Worm (Caenorhabditis elegans) whole organism, mixed stage, embryonic: ENCODE measurements around the gene T26H5.10.

Experiments
- M03D4.4 ChIP-seq: sonication (generic microtip); optimal IDR thresholded peaks from 2 replicates; lab custom pipeline; 2017; ENCODE audit warnings: mild to moderate bottlenecking, missing genetic modification characterization, missing compliant biosample characterization
- bed-3 ChIP-seq: fragments of 200-800 bp; sonication (Bioruptor generic); optimal IDR thresholded peaks from 3 replicates; lab custom pipeline; 2018; ENCODE audit warnings: mild to moderate bottlenecking, missing genetic modification characterization, moderate library complexity, missing compliant biosample characterization
- blmp-1 ChIP-seq: fragments of 150-350 bp; optimal IDR thresholded peaks from 2 replicates; lab custom pipeline; 2014; ENCODE audit warnings: missing biosample characterization, missing genetic modification characterization
- ceh-39 ChIP-seq: fragments of 150-350 bp; optimal IDR thresholded peaks from 2 replicates; lab custom pipeline; 2014; ENCODE audit warnings: missing biosample characterization, missing genetic modification characterization
- ceh-43 ChIP-seq: fragments of 200-800 bp; sonication (Bioruptor generic); optimal IDR thresholded peaks from 2 replicates; lab custom pipeline; 2018; ENCODE audit warnings: mild to moderate bottlenecking, missing genetic modification characterization, moderate library complexity, missing compliant biosample characterization
- ces-1 ChIP-seq: fragments of 150-350 bp; optimal IDR thresholded peaks from 2 replicates; lab custom pipeline; 2014; ENCODE audit warnings: missing biosample characterization, missing genetic modification reagents, missing genetic modification characterization
- cnd-1 ChIP-seq: fragments of 200-800 bp; sonication (Bioruptor generic); optimal IDR thresholded peaks from 2 replicates; lab custom pipeline; 2018; ENCODE audit warnings: mild to moderate bottlenecking, missing genetic modification characterization, missing compliant biosample characterization
- drap-1 ChIP-seq: fragments of 200-800 bp; sonication (Bioruptor generic); optimal IDR thresholded peaks from 3 replicates; lab custom pipeline; 2018; ENCODE audit warnings: mild to moderate bottlenecking, missing genetic modification characterization, missing compliant biosample characterization
- elt-1 ChIP-seq: sonication (generic microtip); optimal IDR thresholded peaks from 2 replicates; lab custom pipeline; 2017; ENCODE audit warnings: missing genetic modification characterization, mild to moderate bottlenecking, missing compliant biosample characterization, antibody characterized with exemption, moderate library complexity, borderline replicate concordance; ENCODE audit not compliant: insufficient read depth
- elt-3 ChIP-seq: fragments of 150-350 bp; optimal IDR thresholded peaks from 2 replicates; lab custom pipeline; 2014; ENCODE audit warnings: missing biosample characterization, missing genetic modification characterization
- flh-1 ChIP-seq: fragments of 200-800 bp; sonication (Bioruptor generic); optimal IDR thresholded peaks from 2 replicates; lab custom pipeline; 2018; ENCODE audit warnings: mild to moderate bottlenecking, missing genetic modification characterization, moderate library complexity, missing compliant biosample characterization
- ham-2 ChIP-seq: fragments of 200-800 bp; sonication (Bioruptor generic); optimal IDR thresholded peaks from 2 replicates; lab custom pipeline; 2018; ENCODE audit warnings: mild to moderate bottlenecking, missing genetic modification characterization, missing compliant biosample characterization
- lin-13 ChIP-seq: fragments of 150-350 bp; optimal IDR thresholded peaks from 2 replicates; lab custom pipeline; 2014; ENCODE audit warnings: missing biosample characterization, missing genetic modification characterization
- lin-32 ChIP-seq: fragments of 200-800 bp; sonication (Bioruptor generic); optimal IDR thresholded peaks from 2 replicates; lab custom pipeline; 2018; ENCODE audit warnings: mild to moderate bottlenecking, missing genetic modification characterization, missing compliant biosample characterization
- lsy-2 ChIP-seq: fragments of 150-350 bp; optimal IDR thresholded peaks from 2 replicates; lab custom pipeline; 2014; ENCODE audit warnings: missing biosample characterization, missing genetic modification characterization
- mab-5 ChIP-seq: fragments of 150-350 bp; optimal IDR thresholded peaks from 2 replicates; lab custom pipeline; 2014; ENCODE audit warnings: missing biosample characterization, missing genetic modification characterization
- mep-1 ChIP-seq: fragments of 150-350 bp; optimal IDR thresholded peaks from 2 replicates; lab custom pipeline; 2017; ENCODE audit warnings: missing biosample characterization, missing genetic modification reagents, missing genetic modification characterization, inconsistent platforms
- nhr-2 ChIP-seq: fragments of 150-350 bp; optimal IDR thresholded peaks from 2 replicates; lab custom pipeline; 2014; ENCODE audit warnings: missing biosample characterization, missing genetic modification characterization
- nhr-237 ChIP-seq: fragments of 150-350 bp; optimal IDR thresholded peaks from 2 replicates; lab custom pipeline; 2014; ENCODE audit warnings: missing biosample characterization, missing genetic modification characterization
- nhr-28 ChIP-seq: fragments of 150-350 bp; optimal IDR thresholded peaks from 2 replicates; lab custom pipeline; 2014; ENCODE audit warnings: missing biosample characterization, missing genetic modification characterization
- nhr-76 ChIP-seq: sonication (generic microtip); optimal IDR thresholded peaks from 2 replicates; lab custom pipeline; 2017; ENCODE audit warnings: missing biosample characterization, missing genetic modification characterization
- pha-4 ChIP-seq: fragments of 150-350 bp; optimal IDR thresholded peaks from 2 replicates; lab custom pipeline; 2018; ENCODE audit warnings: missing biosample characterization, missing genetic modification reagents, missing genetic modification characterization
- sem-2 ChIP-seq: fragments of 200-800 bp; sonication (Bioruptor generic); optimal IDR thresholded peaks from 2 replicates; lab custom pipeline; 2018; ENCODE audit warnings: mild to moderate bottlenecking, missing genetic modification characterization, missing compliant biosample characterization
- sptf-1 ChIP-seq: sonication (generic microtip); optimal IDR thresholded peaks from 2 replicates; lab custom pipeline; 2017; ENCODE audit warnings: mild to moderate bottlenecking, missing genetic modification characterization, moderate library complexity, missing compliant biosample characterization
- tbx-8 ChIP-seq: fragments of 200-800 bp; sonication (Bioruptor generic); optimal IDR thresholded peaks from 2 replicates; lab custom pipeline; 2018; ENCODE audit warnings: mild to moderate bottlenecking, missing genetic modification characterization, moderate library complexity, missing compliant biosample characterization
- unc-39 ChIP-seq: fragments of 150-350 bp; optimal IDR thresholded peaks from 2 replicates; lab custom pipeline; 2014; ENCODE audit warnings: missing biosample characterization, missing genetic modification characterization
- unc-62 ChIP-seq: fragments of 150-350 bp; optimal IDR thresholded peaks from 2 replicates; lab custom pipeline; 2014; ENCODE audit warnings: missing biosample characterization, missing genetic modification reagents, missing genetic modification characterization
- zip-8 ChIP-seq: fragments of 150-350 bp; optimal IDR thresholded peaks from 2 replicates; lab custom pipeline; 2014; ENCODE audit warnings: missing biosample characterization, missing genetic modification characterization
- ztf-11 ChIP-seq: fragments of 150-350 bp; optimal IDR thresholded peaks from 2 replicates; lab custom pipeline; 2014; ENCODE audit warnings: missing biosample characterization, missing genetic modification characterization

T26H5.10 gene

ce11 chrV:15413847-15414246 lies 29.8 kb downstream of the T26H5.10 start, which contains the start of gene srh-264:
srh-264 (plus strand) TSS chrV:15414147.
- no peak for TF ChIP-seq bed-3 (GFP tag; lab: Kevin White, UChicago)
- TF ChIP-seq pha-4 = no peak
- TF ChIP-seq zip-8 (tag; lab: Kevin White, UChicago) = no peak
- no peak for TF ChIP-seq M03D4.4 (tag; lab: Kevin White, UChicago)
- TF ChIP-seq lin-13 (tag; lab: Kevin White, UChicago) = no peak
- TF ChIP-seq nhr-76 = no peak
- TF ChIP-seq ceh-39 (tag; lab: Kevin White, UChicago) = no peak
- TF ChIP-seq nhr-237 (tag; lab: Kevin White, UChicago) = no peak
- TF ChIP-seq lsy-2 = no peak
- no peak for TF ChIP-seq ceh-43 (GFP tag; lab: Kevin White, UChicago)
- no peak for TF ChIP-seq cnd-1 (tag; lab: Kevin White, UChicago)
- no peak for TF ChIP-seq unc-39 (tag; lab: Kevin White, UChicago)
- TF ChIP-seq ztf-11 (tag; lab: Kevin White, UChicago) = no peak
- no peak for TF ChIP-seq sem-2
- no peak for TF ChIP-seq elt-3 (tag; lab: Kevin White, UChicago)
- TF ChIP-seq tbx-8 (GFP tag; lab: Kevin White, UChicago) = no peak
- TF ChIP-seq lin-32 = no peak
- no peak for TF ChIP-seq ham-2 (GFP tag; lab: Kevin White, UChicago)
- TF ChIP-seq blmp-1 (tag; lab: Kevin White, UChicago) = no peak

- TF ChIP-seq elt-3 (tag; lab: Kevin White, UChicago) = no peak
- no peak for TF ChIP-seq cnd-1 (tag; lab: Kevin White, UChicago)
- TF ChIP-seq nhr-2 = no peak
- no peak for TF ChIP-seq flh-1
- TF ChIP-seq sptf-1 (tag; lab: Kevin White, UChicago) = no peak
- no peak for TF ChIP-seq zip-8 (tag; lab: Kevin White, UChicago)
- TF ChIP-seq nhr-28 = no peak
- no peak for TF ChIP-seq nhr-76
- no peak for TF ChIP-seq M03D4.4 (tag; lab: Kevin White, UChicago)
- TF ChIP-seq ceh-39 (tag; lab: Kevin White, UChicago) = no peak
- no peak for TF ChIP-seq mab-5 (tag; lab: Kevin White, UChicago)
- no peak for TF ChIP-seq unc-39 (tag; lab: Kevin White, UChicago)
Observed at ce11 chrV:15412625-15413024, 31.0 kb downstream of the T26H5.10 start, which contains the start of gene srbc-63. srbc-63 (minus strand) TSS chrV:15412725.

DNA sequence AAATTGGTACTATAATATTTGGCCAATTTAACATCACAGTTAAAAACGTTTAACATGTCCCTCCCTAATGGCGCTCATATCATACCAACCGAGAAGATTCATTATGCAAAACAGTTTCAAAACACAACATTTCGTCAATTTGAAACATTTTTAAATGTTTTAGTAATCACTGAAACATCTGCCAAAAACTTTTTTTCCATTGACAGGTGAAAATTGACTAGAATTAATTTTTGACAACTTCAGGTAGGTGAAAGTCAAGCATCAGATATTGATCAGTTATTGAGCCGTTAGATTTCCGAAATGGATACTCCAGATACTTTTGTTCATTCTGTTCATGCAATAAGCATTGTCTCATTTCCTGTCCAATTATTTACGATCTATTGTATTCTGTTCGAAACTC lies 36.7 kb downstream of the T26H5.10 start, which contains the start of gene srh-257:
TSS of gene srh-257 (plus strand) at position 301 of the 400 bp plus-strand sequence.
- no peak for TF ChIP-seq lsy-2
- no peak for TF ChIP-seq lin-13 (tag; lab: Kevin White, UChicago)
- no peak for TF ChIP-seq unc-39 (tag; lab: Kevin White, UChicago)
- no peak for TF ChIP-seq mab-5 (tag; lab: Kevin White, UChicago)
- TF ChIP-seq M03D4.4 (tag; lab: Kevin White, UChicago) = no peak
- no peak for TF ChIP-seq bed-3 (GFP tag; lab: Kevin White, UChicago)
- TF ChIP-seq ham-2 (GFP tag; lab: Kevin White, UChicago) = no peak
- TF ChIP-seq tbx-8 (GFP tag; lab: Kevin White, UChicago) = no peak
- TF ChIP-seq sptf-1 (tag; lab: Kevin White, UChicago) = no peak
- no peak for TF ChIP-seq ztf-11 (tag; lab: Kevin White, UChicago)
- TF ChIP-seq nhr-76 = no peak

- TF ChIP-seq sptf-1 (tag; lab: Kevin White, UChicago) = no peak
- no peak for TF ChIP-seq drap-1 (GFP tag; lab: Kevin White, UChicago)
- no peak for TF ChIP-seq ceh-39 (tag; lab: Kevin White, UChicago)
- TF ChIP-seq pha-4 = no peak
- TF ChIP-seq ham-2 (GFP tag; lab: Kevin White, UChicago) = no peak
- TF ChIP-seq nhr-76 = no peak
- no peak for TF ChIP-seq mep-1 (tag; lab: Kevin White, UChicago)
- no peak for TF ChIP-seq ces-1 (GFP tag; lab: Kevin White, UChicago)
- TF ChIP-seq nhr-2 = no peak
- TF ChIP-seq lsy-2 = no peak
- TF ChIP-seq tbx-8 (GFP tag; lab: Kevin White, UChicago) = no peak
- TF ChIP-seq lin-32 = no peak
- no peak for TF ChIP-seq nhr-237 (tag; lab: Kevin White, UChicago)
Observed at ce11 chrV:15404859-15405258, 38.7 kb downstream of the T26H5.10 start, which contains the start of gene srh-258. srh-258 (plus strand) TSS chrV:15405159.

DNA sequence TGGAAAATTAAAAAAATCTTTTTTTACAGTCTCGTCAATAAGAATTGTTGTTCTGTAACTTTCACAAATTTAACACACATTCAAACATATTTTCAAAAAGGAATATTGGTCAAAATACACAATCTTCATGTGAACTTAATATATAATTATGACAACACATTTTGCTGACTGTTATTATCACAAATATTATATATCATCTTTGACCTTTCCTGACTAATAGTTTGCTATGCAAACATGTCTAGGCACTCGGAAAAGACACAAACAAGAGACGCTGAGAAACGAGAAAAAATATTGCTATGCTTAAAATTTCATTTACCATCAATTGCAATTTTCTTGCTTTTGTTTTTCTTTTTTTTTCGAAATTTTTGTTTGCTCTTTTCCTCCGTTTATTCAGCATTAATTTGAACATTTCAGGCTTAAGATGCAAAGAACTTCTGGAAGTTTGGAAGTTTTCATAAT lies 41.7 kb downstream of the T26H5.10 start, which contains the start of gene fbxa-135:
TSS of gene fbxa-135 (plus strand) at position 409 of the 459 bp plus-strand sequence.
- no peak for TF ChIP-seq ham-2 (GFP tag; lab: Kevin White, UChicago)
- TF ChIP-seq flh-1 = no peak
- no peak for TF ChIP-seq unc-39 (tag; lab: Kevin White, UChicago)
- TF ChIP-seq nhr-237 (tag; lab: Kevin White, UChicago) = no peak
- TF ChIP-seq unc-62 = no peak
- TF ChIP-seq nhr-2 = no peak
- no peak for TF ChIP-seq elt-1 (tag; lab: Kevin White, UChicago)
- TF ChIP-seq lin-13 (tag; lab: Kevin White, UChicago) = no peak
